Fruit fly (Drosophila melanogaster): ENCODE measurements around the gene Hsp110.

The Hsp110 gene

dm6 chr3L:14063241-14064064 is 26.6 kb downstream of the Hsp110 start:
- TF ChIP-seq insv (optimal IDR thresholded peaks at IDR 0.05) = no peak
- TF ChIP-seq ttk (optimal IDR thresholded peaks at IDR 0.05) = no peak
- no peak for TF ChIP-seq Sin3A (optimal IDR thresholded peaks at IDR 0.05)
- no peak for TF ChIP-seq Myc (optimal IDR thresholded peaks at IDR 0.05)
- TF ChIP-seq psq (optimal IDR thresholded peaks at IDR 0.05) = no peak
- no peak for TF ChIP-seq h (optimal IDR thresholded peaks at IDR 0.05)

dm6 chr3L:14064065-14064414 is 27.2 kb downstream of the Hsp110 start:
- no peak for TF ChIP-seq Sin3A (optimal IDR thresholded peaks at IDR 0.05)
- TF ChIP-seq ttk (optimal IDR thresholded peaks at IDR 0.05) = no peak
- no peak for TF ChIP-seq Myc (optimal IDR thresholded peaks at IDR 0.05)
- no peak for TF ChIP-seq insv (optimal IDR thresholded peaks at IDR 0.05)
- no peak for TF ChIP-seq h (optimal IDR thresholded peaks at IDR 0.05)
- TF ChIP-seq psq (optimal IDR thresholded peaks at IDR 0.05) = no peak

- TF ChIP-seq Sin3A (optimal IDR thresholded peaks at IDR 0.05) = no peak
- no peak for TF ChIP-seq ttk (optimal IDR thresholded peaks at IDR 0.05)
- TF ChIP-seq psq (optimal IDR thresholded peaks at IDR 0.05) = no peak
- TF ChIP-seq Myc (optimal IDR thresholded peaks at IDR 0.05) = no peak
- TF ChIP-seq insv (optimal IDR thresholded peaks at IDR 0.05) = no peak
Measured at dm6 chr3L:14071621-14072020, 34.8 kb downstream of the Hsp110 start, which contains the start of gene Pex1. Pex1 (plus strand) TSS chr3L:14071892.

- TF ChIP-seq ttk (optimal IDR thresholded peaks at IDR 0.05) (no peak), Myc (optimal IDR thresholded peaks at IDR 0.05) (no peak), psq (optimal IDR thresholded peaks at IDR 0.05) (no peak), Sin3A (optimal IDR thresholded peaks at IDR 0.05) (no peak), insv (optimal IDR thresholded peaks at IDR 0.05) (no peak), h (optimal IDR thresholded peaks at IDR 0.05) (no peak)
Measured at dm6 chr3L:14075472-14075871, 38.7 kb downstream of the Hsp110 start, which contains the start of gene btl. btl (plus strand) TSS chr3L:14075772.

- TF ChIP-seq psq (optimal IDR thresholded peaks at IDR 0.05) (no peak), ttk (optimal IDR thresholded peaks at IDR 0.05) (no peak), Myc (optimal IDR thresholded peaks at IDR 0.05) (no peak), insv (optimal IDR thresholded peaks at IDR 0.05) (no peak), h (optimal IDR thresholded peaks at IDR 0.05) (no peak), Sin3A (optimal IDR thresholded peaks at IDR 0.05) (no peak)
Measured at dm6 chr3L:14076559-14076958, 39.7 kb downstream of the Hsp110 start.

dm6 chr3L:14078227-14078626 is 41.4 kb downstream of the Hsp110 start:
- TF ChIP-seq psq (optimal IDR thresholded peaks at IDR 0.05) (no peak), insv (optimal IDR thresholded peaks at IDR 0.05) (no peak), h (optimal IDR thresholded peaks at IDR 0.05) (no peak), Sin3A (optimal IDR thresholded peaks at IDR 0.05) (no peak), ttk (optimal IDR thresholded peaks at IDR 0.05) (no peak), Myc (optimal IDR thresholded peaks at IDR 0.05) (no peak)

dm6 chr3L:14079224-14079623 is 42.4 kb downstream of the Hsp110 start:
- TF ChIP-seq insv (optimal IDR thresholded peaks at IDR 0.05) = no peak
- TF ChIP-seq h (optimal IDR thresholded peaks at IDR 0.05) = no peak
- no peak for TF ChIP-seq psq (optimal IDR thresholded peaks at IDR 0.05)
- TF ChIP-seq ttk (optimal IDR thresholded peaks at IDR 0.05) = no peak
- no peak for TF ChIP-seq Sin3A (optimal IDR thresholded peaks at IDR 0.05)
- no peak for TF ChIP-seq Myc (optimal IDR thresholded peaks at IDR 0.05)

- TF ChIP-seq insv (optimal IDR thresholded peaks at IDR 0.05) = no peak
- TF ChIP-seq h (optimal IDR thresholded peaks at IDR 0.05) = no peak
- no peak for TF ChIP-seq Sin3A (optimal IDR thresholded peaks at IDR 0.05)
- TF ChIP-seq ttk (optimal IDR thresholded peaks at IDR 0.05) = no peak
- TF ChIP-seq psq (optimal IDR thresholded peaks at IDR 0.05) = no peak
- TF ChIP-seq Myc (optimal IDR thresholded peaks at IDR 0.05) = no peak
Measured at dm6 chr3L:14083283-14083682, 46.5 kb downstream of the Hsp110 start, which contains the start of gene CG8100. CG8100 (plus strand) TSS chr3L:14083615.

- TF ChIP-seq Sin3A (optimal IDR thresholded peaks at IDR 0.05) (no peak), ttk (optimal IDR thresholded peaks at IDR 0.05) (no peak), Myc (optimal IDR thresholded peaks at IDR 0.05) (no peak), h (optimal IDR thresholded peaks at IDR 0.05) (no peak), psq (optimal IDR thresholded peaks at IDR 0.05) (no peak)
Measured at dm6 chr3L:14086225-14086624, 49.4 kb downstream of the Hsp110 start.

dm6 chr3L:14089010-14089409 is 52.2 kb downstream of the Hsp110 start:
- TF ChIP-seq Sin3A (optimal IDR thresholded peaks at IDR 0.05) (no peak), psq (optimal IDR thresholded peaks at IDR 0.05) (no peak), ttk (optimal IDR thresholded peaks at IDR 0.05) (no peak), insv (optimal IDR thresholded peaks at IDR 0.05) (no peak), h (optimal IDR thresholded peaks at IDR 0.05) (no peak), Myc (optimal IDR thresholded peaks at IDR 0.05) (no peak)

dm6 chr3L:14089516-14089915 is 52.7 kb downstream of the Hsp110 start:
- TF ChIP-seq Sin3A (optimal IDR thresholded peaks at IDR 0.05) = no peak
- TF ChIP-seq psq (optimal IDR thresholded peaks at IDR 0.05) = no peak
- TF ChIP-seq ttk (optimal IDR thresholded peaks at IDR 0.05) = no peak
